Worm (Caenorhabditis elegans) whole organism, early embryonic: ENCODE measurements around the gene Y53F4B.20.

ENCODE experiments used
- B0310.2 ChIP-seq: sonication (generic microtip); optimal IDR thresholded peaks from 2 replicates; lab custom pipeline; 2016; ENCODE audit warnings: mild to moderate bottlenecking, missing genetic modification characterization, missing compliant biosample characterization
- F13C5.2 ChIP-seq: sonication (generic microtip); optimal IDR thresholded peaks from 2 replicates; lab custom pipeline; 2017; ENCODE audit warnings: mild to moderate bottlenecking, missing genetic modification characterization, inconsistent platforms, missing compliant biosample characterization
- aly-1 ChIP-seq: sonication (generic microtip); optimal IDR thresholded peaks from 2 replicates; lab custom pipeline; 2016; ENCODE audit warnings: missing genetic modification characterization, missing compliant biosample characterization
- ama-1 ChIP-seq: fragments of 150-350 bp; optimal IDR thresholded peaks from 2 replicates; lab custom pipeline; 2014
- ceh-13 ChIP-seq: fragments of 200-800 bp; sonication (Bioruptor generic); optimal IDR thresholded peaks from 2 replicates; lab custom pipeline; 2018; ENCODE audit warnings: mild to moderate bottlenecking, missing genetic modification characterization, missing compliant biosample characterization
- ceh-36 ChIP-seq: sonication (generic microtip); optimal IDR thresholded peaks from 2 replicates; lab custom pipeline; 2016; ENCODE audit warnings: missing genetic modification characterization, inconsistent platforms, missing compliant biosample characterization
- ets-7 ChIP-seq: sonication (generic microtip); optimal IDR thresholded peaks from 2 replicates; lab custom pipeline; 2016; ENCODE audit warnings: missing genotype, missing genetic modification characterization, missing compliant biosample characterization
- flt-1 ChIP-seq: fragments of 200-800 bp; sonication (Bioruptor generic); IDR thresholded peaks from 2 replicates; pipeline ENCODE4 v1.3.6; 2022; ENCODE audit warnings: missing genetic modification characterization, missing compliant biosample characterization
- hmbx-1 ChIP-seq: sonication (generic microtip); optimal IDR thresholded peaks from 2 replicates; lab custom pipeline; 2016; ENCODE audit warnings: mild to moderate bottlenecking, missing genetic modification characterization, missing compliant biosample characterization
- hmg-4 ChIP-seq: fragments of 200-800 bp; sonication (Bioruptor generic); optimal IDR thresholded peaks from 2 replicates; lab custom pipeline; 2018; ENCODE audit warnings: mild to moderate bottlenecking, missing genetic modification characterization, missing compliant biosample characterization
- hnd-1 ChIP-seq: sonication (generic microtip); optimal IDR thresholded peaks from 2 replicates; lab custom pipeline; 2016; ENCODE audit warnings: missing genetic modification characterization, missing compliant biosample characterization
- sea-1 ChIP-seq: fragments of 200-800 bp; sonication (Bioruptor generic); conservative IDR thresholded peaks from 2 replicates; pipeline ENCODE4 v1.3.6; 2022; ENCODE audit warnings: missing genetic modification characterization, missing compliant biosample characterization
- tbx-11 ChIP-seq: fragments of 200-800 bp; sonication (Bioruptor generic); IDR thresholded peaks from 2 replicates; pipeline ENCODE4 v1.3.6; 2022; ENCODE audit warnings: missing genetic modification characterization, missing compliant biosample characterization
- tbx-37 ChIP-seq: fragments of 200-800 bp; sonication (Bioruptor generic); conservative IDR thresholded peaks from 2 replicates; pipeline ENCODE4 v1.3.6; 2022; ENCODE audit warnings: missing genetic modification reagents, missing genetic modification characterization, missing compliant biosample characterization

DNA sequence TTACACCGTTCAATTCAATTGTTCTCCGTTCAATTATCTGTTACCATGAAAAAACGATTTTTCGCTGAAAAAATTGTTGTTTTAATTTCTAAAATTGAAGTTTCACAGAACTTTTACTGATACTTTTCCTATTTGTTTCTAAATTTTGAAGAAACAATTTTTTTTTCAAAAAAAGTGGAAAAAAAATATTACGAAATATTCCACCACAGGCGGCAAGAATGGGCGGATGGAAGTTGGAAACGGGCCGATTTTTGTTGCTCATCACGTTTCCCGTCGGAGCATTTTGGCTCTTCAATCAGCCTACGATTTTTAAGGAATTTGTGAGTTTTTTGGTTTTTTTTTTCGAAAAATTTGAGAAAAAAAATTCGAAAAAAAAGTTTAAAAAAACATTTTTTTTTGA lies 46.5 kb upstream of the Y53F4B.20 start, which contains the start of gene Y53F4B.14:
- TF ChIP-seq F13C5.2: no peak
- no peak for TF ChIP-seq tbx-11 (GFP tag; lab: Robert Waterston, UW)
- no peak for TF ChIP-seq ets-7
- no peak for TF ChIP-seq ceh-36 (tag; lab: Kevin White, UChicago)
- no peak for TF ChIP-seq flt-1 (GFP tag; lab: Robert Waterston, UW)
- no peak for TF ChIP-seq hmbx-1 (tag; lab: Kevin White, UChicago)
- no peak for TF ChIP-seq tbx-37 (GFP tag; lab: Robert Waterston, UW)
- no peak for TF ChIP-seq ama-1 (lab: Kevin White, UChicago)
- no peak for TF ChIP-seq sea-1 (GFP tag; lab: Robert Waterston, UW)
- no peak for TF ChIP-seq hmg-4 (GFP tag; lab: Kevin White, UChicago)
- TF ChIP-seq aly-1 (tag; lab: Kevin White, UChicago): no peak
- TF ChIP-seq hnd-1: no peak
- no peak for TF ChIP-seq ceh-13 (GFP tag; lab: Kevin White, UChicago)
- no peak for TF ChIP-seq B0310.2 (tag; lab: Kevin White, UChicago)
